Worm (Caenorhabditis elegans): ENCODE results near the gene rpoa-1.
"Not testable (repeated sequence)": the region's sequence is repeated elsewhere in the genome, so short reads cannot be mapped to it uniquely, and the experiment has no call there.

The rpoa-1 gene

ce11 chrII:13672057-13672456, 22.5 kb downstream of the rpoa-1 start:
- TF ChIP-seq tab-1 (GFP tag; IDR thresholded peaks at IDR 0.05), result no peak
- no peak for TF ChIP-seq T22C8.4 (GFP tag; IDR thresholded peaks at IDR 0.05)
- TF ChIP-seq klf-2 (GFP tag; conservative IDR thresholded peaks at IDR 0.05), result no peak
- TF ChIP-seq ztf-23 (GFP tag; IDR thresholded peaks at IDR 0.05), result no peak
- TF ChIP-seq ref-1 (GFP tag; conservative IDR thresholded peaks at IDR 0.05), result no peak
- TF ChIP-seq med-1 (GFP tag; optimal IDR thresholded peaks at IDR 0.05; ENCODE audit: insufficient read depth), result no peak
- TF ChIP-seq flt-1 (GFP tag; IDR thresholded peaks at IDR 0.05), result no peak
- no peak for TF ChIP-seq cog-1 (tag; optimal IDR thresholded peaks at IDR 0.05)
- TF ChIP-seq ztf-29 (GFP tag; IDR thresholded peaks at IDR 0.05), result no peak

- TF ChIP-seq T22C8.4 (GFP tag; IDR thresholded peaks at IDR 0.05) (no peak), klf-2 (GFP tag; conservative IDR thresholded peaks at IDR 0.05) (no peak), flt-1 (GFP tag; IDR thresholded peaks at IDR 0.05) (no peak), med-1 (GFP tag; optimal IDR thresholded peaks at IDR 0.05; ENCODE audit: insufficient read depth) (no peak), ref-1 (GFP tag; conservative IDR thresholded peaks at IDR 0.05) (no peak), cog-1 (tag; optimal IDR thresholded peaks at IDR 0.05) (no peak), tab-1 (GFP tag; IDR thresholded peaks at IDR 0.05) (no peak), ztf-23 (GFP tag; IDR thresholded peaks at IDR 0.05) (no peak), ztf-29 (GFP tag; IDR thresholded peaks at IDR 0.05) (no peak)
These were observed 23.8 kb downstream of the rpoa-1 start for ce11 chrII:13670707-13671295.

- TF ChIP-seq flt-1 (GFP tag; IDR thresholded peaks at IDR 0.05) (no peak), ztf-29 (GFP tag; IDR thresholded peaks at IDR 0.05) (no peak)
These were observed 25.7 kb downstream of the rpoa-1 start, which contains the start of gene C31C9.7 for ce11 chrII:13668844-13669441. TSS of gene C31C9.7 (plus strand) at chrII:13669104.

ce11 chrII:13664993-13665680, 29.5 kb downstream of the rpoa-1 start:
- TF ChIP-seq flt-1 (GFP tag; IDR thresholded peaks at IDR 0.05) (no peak), ref-1 (GFP tag; conservative IDR thresholded peaks at IDR 0.05) (no peak), ztf-23 (GFP tag; IDR thresholded peaks at IDR 0.05) (no peak), klf-2 (GFP tag; conservative IDR thresholded peaks at IDR 0.05) (no peak), cog-1 (tag; optimal IDR thresholded peaks at IDR 0.05) (no peak), ztf-29 (GFP tag; IDR thresholded peaks at IDR 0.05) (no peak), med-1 (GFP tag; optimal IDR thresholded peaks at IDR 0.05; ENCODE audit: insufficient read depth) (no peak), T22C8.4 (GFP tag; IDR thresholded peaks at IDR 0.05) (no peak), tab-1 (GFP tag; IDR thresholded peaks at IDR 0.05) (no peak)

- TF ChIP-seq ref-1 (GFP tag; conservative IDR thresholded peaks at IDR 0.05) (no peak), med-1 (GFP tag; optimal IDR thresholded peaks at IDR 0.05; ENCODE audit: insufficient read depth) (no peak)
These were observed 30.2 kb downstream of the rpoa-1 start for ce11 chrII:13664416-13664815.

- TF ChIP-seq T22C8.4 (GFP tag; IDR thresholded peaks at IDR 0.05); ref-1 (GFP tag; conservative IDR thresholded peaks at IDR 0.05); med-1 (GFP tag; optimal IDR thresholded peaks at IDR 0.05; ENCODE audit: insufficient read depth): not testable (repeated sequence)
These were observed 32.6 kb downstream of the rpoa-1 start, which contains the start of gene C31C9.6 for ce11 chrII:13661990-13662389. TSS of gene C31C9.6 (minus strand) at chrII:13662090.

ce11 chrII:13658424-13658823, 36.2 kb downstream of the rpoa-1 start:
- TF ChIP-seq flt-1 (GFP tag; IDR thresholded peaks at IDR 0.05), result peak; percentile 75; the same call in 1 of the 2 replicates

- not testable (repeated sequence) for TF ChIP-seq cog-1 (tag; optimal IDR thresholded peaks at IDR 0.05); flt-1 (GFP tag; IDR thresholded peaks at IDR 0.05); ztf-23 (GFP tag; IDR thresholded peaks at IDR 0.05)
These were observed 39.9 kb downstream of the rpoa-1 start, which contains the start of gene C31C9.9 for ce11 chrII:13654723-13655122. TSS of gene C31C9.9 (plus strand) at chrII:13655023.

- TF ChIP-seq T22C8.4 (GFP tag; IDR thresholded peaks at IDR 0.05), result no peak
- TF ChIP-seq tab-1 (GFP tag; IDR thresholded peaks at IDR 0.05), result no peak
- TF ChIP-seq ref-1 (GFP tag; conservative IDR thresholded peaks at IDR 0.05), result no peak
- no peak for TF ChIP-seq ztf-23 (GFP tag; IDR thresholded peaks at IDR 0.05)
- TF ChIP-seq klf-2 (GFP tag; conservative IDR thresholded peaks at IDR 0.05), result no peak
- TF ChIP-seq ztf-29 (GFP tag; IDR thresholded peaks at IDR 0.05), result no peak
- TF ChIP-seq cog-1 (tag; optimal IDR thresholded peaks at IDR 0.05), result no peak
- TF ChIP-seq med-1 (GFP tag; optimal IDR thresholded peaks at IDR 0.05; ENCODE audit: insufficient read depth), result no peak
- TF ChIP-seq flt-1 (GFP tag; IDR thresholded peaks at IDR 0.05), result no peak
These were observed 46.4 kb downstream of the rpoa-1 start, which contains the start of gene fbxa-169 for ce11 chrII:13648230-13648629. TSS of gene fbxa-169 (plus strand) at chrII:13648530.

- TF ChIP-seq cog-1 (tag; optimal IDR thresholded peaks at IDR 0.05), result no peak
- no peak for TF ChIP-seq ztf-23 (GFP tag; IDR thresholded peaks at IDR 0.05)
- TF ChIP-seq med-1 (GFP tag; optimal IDR thresholded peaks at IDR 0.05; ENCODE audit: insufficient read depth), result no peak
- no peak for TF ChIP-seq T22C8.4 (GFP tag; IDR thresholded peaks at IDR 0.05)
- TF ChIP-seq flt-1 (GFP tag; IDR thresholded peaks at IDR 0.05), result no peak
- TF ChIP-seq klf-2 (GFP tag; conservative IDR thresholded peaks at IDR 0.05), result no peak
- TF ChIP-seq tab-1 (GFP tag; IDR thresholded peaks at IDR 0.05), result no peak
- no peak for TF ChIP-seq ztf-29 (GFP tag; IDR thresholded peaks at IDR 0.05)
- TF ChIP-seq ref-1 (GFP tag; conservative IDR thresholded peaks at IDR 0.05), result no peak
These were observed 53.3 kb downstream of the rpoa-1 start, which contains the start of gene fbxa-167 for ce11 chrII:13641311-13641710. TSS of gene fbxa-167 (plus strand) at chrII:13641489.
